Worm (Caenorhabditis elegans): ENCODE measurements around the gene H03G16.5.

Gene H03G16.5

DNA sequence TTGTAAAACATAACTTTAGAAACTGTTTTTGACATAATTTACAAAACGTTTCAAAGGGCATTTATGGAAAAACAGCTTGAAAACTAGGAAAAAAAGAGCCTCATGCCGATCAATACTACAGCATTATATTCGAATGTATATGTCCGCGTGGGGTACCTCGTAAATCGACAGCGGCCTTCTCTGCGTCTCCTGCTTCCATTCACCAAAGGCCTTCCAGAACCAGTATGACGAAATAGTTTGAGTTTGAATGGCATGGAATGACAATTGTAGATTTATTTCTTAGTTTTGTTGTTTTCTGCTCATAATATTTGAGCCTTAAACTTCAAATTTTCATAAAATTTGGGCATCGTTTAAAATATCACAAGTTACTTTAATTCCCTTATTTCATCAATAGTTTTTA lies 11.2 kb downstream of the H03G16.5 start:
- no peak for TF ChIP-seq B0310.2 (tag; optimal IDR thresholded peaks at IDR 0.05)
- no peak for TF ChIP-seq tbx-11 (GFP tag; IDR thresholded peaks at IDR 0.05)
- no peak for TF ChIP-seq ama-1 (optimal IDR thresholded peaks at IDR 0.05)
- no peak for TF ChIP-seq aly-1 (tag; optimal IDR thresholded peaks at IDR 0.05)
- TF ChIP-seq F13C5.2 (tag; optimal IDR thresholded peaks at IDR 0.05), result no peak
- no peak for TF ChIP-seq ets-7 (tag; optimal IDR thresholded peaks at IDR 0.05)
- no peak for TF ChIP-seq tra-4 (tag; optimal IDR thresholded peaks at IDR 0.05)
- no peak for TF ChIP-seq pes-1 (GFP tag; IDR thresholded peaks at IDR 0.05)
- no peak for TF ChIP-seq hnd-1 (tag; optimal IDR thresholded peaks at IDR 0.05)
- no peak for TF ChIP-seq scrt-1 (GFP tag; IDR thresholded peaks at IDR 0.05)
- no peak for TF ChIP-seq hmbx-1 (tag; optimal IDR thresholded peaks at IDR 0.05)
- no peak for TF ChIP-seq hmg-4 (GFP tag; optimal IDR thresholded peaks at IDR 0.05)
- no peak for TF ChIP-seq flt-1 (GFP tag; IDR thresholded peaks at IDR 0.05)
- no peak for TF ChIP-seq tbx-37 (GFP tag; conservative IDR thresholded peaks at IDR 0.05)
- TF ChIP-seq ceh-36 (tag; optimal IDR thresholded peaks at IDR 0.05), result no peak
- TF ChIP-seq sea-1 (GFP tag; conservative IDR thresholded peaks at IDR 0.05), result no peak
- TF ChIP-seq ceh-13 (GFP tag; optimal IDR thresholded peaks at IDR 0.05), result no peak

DNA sequence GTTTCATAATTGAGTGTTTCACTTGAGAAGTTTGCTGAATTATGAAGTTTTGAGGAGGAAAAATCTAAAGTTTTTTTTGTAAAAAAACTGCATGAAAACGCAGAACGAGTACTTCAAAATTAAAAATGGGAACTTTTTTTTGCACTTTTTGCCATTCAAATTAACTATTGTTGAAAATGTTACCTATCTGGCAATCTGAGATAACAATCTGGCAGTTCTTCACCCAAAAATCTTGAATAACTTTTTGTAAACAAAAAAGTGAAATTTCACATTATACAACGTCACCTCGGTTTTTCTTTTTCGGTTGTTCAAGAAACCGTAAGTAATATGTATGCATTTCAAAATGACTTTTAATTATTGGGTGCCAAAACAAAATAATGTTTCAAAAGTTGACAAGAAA lies 14.1 kb downstream of the H03G16.5 start:
- TF ChIP-seq flt-1 (GFP tag; IDR thresholded peaks at IDR 0.05) (no peak), tbx-11 (GFP tag; IDR thresholded peaks at IDR 0.05) (no peak), hmbx-1 (tag; optimal IDR thresholded peaks at IDR 0.05) (no peak), hnd-1 (tag; optimal IDR thresholded peaks at IDR 0.05) (no peak), tbx-37 (GFP tag; conservative IDR thresholded peaks at IDR 0.05) (no peak), B0310.2 (tag; optimal IDR thresholded peaks at IDR 0.05) (no peak), ceh-13 (GFP tag; optimal IDR thresholded peaks at IDR 0.05) (no peak), ets-7 (tag; optimal IDR thresholded peaks at IDR 0.05) (no peak)

- TF ChIP-seq ceh-36 (tag; optimal IDR thresholded peaks at IDR 0.05), result peak; percentile 1
- TF ChIP-seq ceh-13 (GFP tag; optimal IDR thresholded peaks at IDR 0.05), result no peak
Observed at ce11 chrX:15041340-15041739, 15.3 kb downstream of the H03G16.5 start.

- TF ChIP-seq scrt-1 (GFP tag; IDR thresholded peaks at IDR 0.05), result 0 out of 2 replicates have a peak, but pooled peaks have one; percentile 30
- TF ChIP-seq hmg-4 (GFP tag; optimal IDR thresholded peaks at IDR 0.05), result peak; percentile 79
- no peak for TF ChIP-seq sea-1 (GFP tag; conservative IDR thresholded peaks at IDR 0.05)
- TF ChIP-seq F13C5.2 (tag; optimal IDR thresholded peaks at IDR 0.05), result peak; percentile 55
- 0 out of 2 replicates have a peak, but pooled peaks have one; percentile 27 for TF ChIP-seq flt-1 (GFP tag; IDR thresholded peaks at IDR 0.05)
Observed at ce11 chrX:15040552-15041080, 16.0 kb downstream of the H03G16.5 start, which contains the start of gene C18B12.4. C18B12.4 (minus strand) TSS chrX:15040602.

DNA sequence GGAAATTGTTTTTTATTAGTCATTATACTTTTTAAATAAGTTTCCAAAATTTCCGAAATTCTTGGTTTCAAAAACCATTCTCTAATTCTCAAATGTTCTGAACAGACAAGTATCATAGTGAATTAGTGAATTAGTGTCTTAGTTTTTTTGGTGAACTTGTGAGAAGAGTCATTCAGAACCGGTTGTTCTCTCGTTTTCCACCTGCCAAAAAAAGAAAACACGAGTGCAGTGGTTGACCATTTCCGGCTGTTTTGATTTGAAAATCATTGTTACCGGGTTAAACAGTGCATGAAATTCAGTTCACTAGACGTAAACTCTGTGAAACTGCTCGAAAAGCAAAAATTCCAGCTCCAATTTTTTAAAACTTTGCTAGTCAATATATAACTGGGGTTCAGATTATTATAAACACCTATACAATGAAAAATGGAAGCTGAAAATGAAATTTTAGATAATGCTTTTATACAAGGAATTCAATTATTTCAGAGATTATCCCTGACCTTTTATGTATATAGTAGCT lies 16.9 kb downstream of the H03G16.5 start:
- TF ChIP-seq pes-1 (GFP tag; IDR thresholded peaks at IDR 0.05) (no peak), sea-1 (GFP tag; conservative IDR thresholded peaks at IDR 0.05) (no peak), ceh-13 (GFP tag; optimal IDR thresholded peaks at IDR 0.05) (no peak), ama-1 (optimal IDR thresholded peaks at IDR 0.05) (no peak), ceh-36 (tag; optimal IDR thresholded peaks at IDR 0.05) (no peak), B0310.2 (tag; optimal IDR thresholded peaks at IDR 0.05) (no peak), ets-7 (tag; optimal IDR thresholded peaks at IDR 0.05) (no peak), F13C5.2 (tag; optimal IDR thresholded peaks at IDR 0.05) (no peak), hmbx-1 (tag; optimal IDR thresholded peaks at IDR 0.05) (no peak), aly-1 (tag; optimal IDR thresholded peaks at IDR 0.05) (no peak), hmg-4 (GFP tag; optimal IDR thresholded peaks at IDR 0.05) (no peak), tra-4 (tag; optimal IDR thresholded peaks at IDR 0.05) (no peak)

DNA sequence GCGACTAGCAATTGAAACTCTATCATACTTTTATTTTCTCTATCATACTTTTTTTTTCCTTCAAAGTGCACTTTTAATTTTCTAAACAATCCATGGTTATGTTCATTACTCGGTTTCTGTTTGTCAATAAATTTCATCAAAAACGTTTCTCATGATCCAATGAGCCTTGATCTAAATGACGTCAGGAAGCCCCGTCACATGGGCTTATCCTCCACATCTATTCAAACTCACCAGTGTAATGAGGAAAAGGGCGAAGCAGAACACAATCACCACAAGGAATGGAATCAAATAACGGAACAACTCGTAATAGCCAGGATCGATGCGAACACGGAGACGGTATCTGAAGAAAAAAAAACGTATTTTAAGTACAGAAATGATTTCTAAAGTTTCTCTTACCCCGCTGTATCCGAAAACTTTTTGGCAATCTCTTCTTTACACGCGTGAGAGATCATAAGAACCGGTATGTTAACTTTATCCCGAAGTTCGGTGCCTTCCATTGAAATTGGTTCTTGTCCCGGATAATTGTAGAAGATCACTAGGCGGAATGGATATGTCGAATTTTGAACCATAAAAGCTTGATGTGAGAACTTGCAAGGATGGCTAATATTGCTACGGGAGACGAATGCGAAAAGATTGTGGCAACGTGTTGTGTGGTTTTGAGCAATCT lies 17.5 kb downstream of the H03G16.5 start:
- TF ChIP-seq hnd-1 (tag; optimal IDR thresholded peaks at IDR 0.05) (no peak), aly-1 (tag; optimal IDR thresholded peaks at IDR 0.05) (no peak), ceh-36 (tag; optimal IDR thresholded peaks at IDR 0.05) (no peak), tra-4 (tag; optimal IDR thresholded peaks at IDR 0.05) (no peak), pes-1 (GFP tag; IDR thresholded peaks at IDR 0.05) (no peak), sea-1 (GFP tag; conservative IDR thresholded peaks at IDR 0.05) (no peak), ets-7 (tag; optimal IDR thresholded peaks at IDR 0.05) (no peak), B0310.2 (tag; optimal IDR thresholded peaks at IDR 0.05) (no peak), hmbx-1 (tag; optimal IDR thresholded peaks at IDR 0.05) (no peak), hmg-4 (GFP tag; optimal IDR thresholded peaks at IDR 0.05) (no peak), flt-1 (GFP tag; IDR thresholded peaks at IDR 0.05) (no peak), tbx-37 (GFP tag; conservative IDR thresholded peaks at IDR 0.05) (no peak), scrt-1 (GFP tag; IDR thresholded peaks at IDR 0.05) (no peak), ceh-13 (GFP tag; optimal IDR thresholded peaks at IDR 0.05) (no peak), ama-1 (optimal IDR thresholded peaks at IDR 0.05) (no peak), F13C5.2 (tag; optimal IDR thresholded peaks at IDR 0.05) (no peak), tbx-11 (GFP tag; IDR thresholded peaks at IDR 0.05) (no peak)

ce11 chrX:15036287-15036686 lies 20.4 kb downstream of the H03G16.5 start:
- TF ChIP-seq flt-1 (GFP tag; IDR thresholded peaks at IDR 0.05), result no peak
- TF ChIP-seq F13C5.2 (tag; optimal IDR thresholded peaks at IDR 0.05), result no peak
- TF ChIP-seq ceh-13 (GFP tag; optimal IDR thresholded peaks at IDR 0.05), result no peak
- no peak for TF ChIP-seq tbx-37 (GFP tag; conservative IDR thresholded peaks at IDR 0.05)
- no peak for TF ChIP-seq hmg-4 (GFP tag; optimal IDR thresholded peaks at IDR 0.05)
- no peak for TF ChIP-seq scrt-1 (GFP tag; IDR thresholded peaks at IDR 0.05)
- TF ChIP-seq pes-1 (GFP tag; IDR thresholded peaks at IDR 0.05), result no peak
- no peak for TF ChIP-seq tbx-11 (GFP tag; IDR thresholded peaks at IDR 0.05)
- no peak for TF ChIP-seq hmbx-1 (tag; optimal IDR thresholded peaks at IDR 0.05)
- TF ChIP-seq ceh-36 (tag; optimal IDR thresholded peaks at IDR 0.05), result no peak
- TF ChIP-seq B0310.2 (tag; optimal IDR thresholded peaks at IDR 0.05), result no peak
- TF ChIP-seq hnd-1 (tag; optimal IDR thresholded peaks at IDR 0.05), result no peak
- TF ChIP-seq sea-1 (GFP tag; conservative IDR thresholded peaks at IDR 0.05), result no peak
- TF ChIP-seq aly-1 (tag; optimal IDR thresholded peaks at IDR 0.05), result no peak
- no peak for TF ChIP-seq ama-1 (optimal IDR thresholded peaks at IDR 0.05)
- no peak for TF ChIP-seq tra-4 (tag; optimal IDR thresholded peaks at IDR 0.05)
- TF ChIP-seq ets-7 (tag; optimal IDR thresholded peaks at IDR 0.05), result no peak

Data from whole organism, early embryonic.